Worm (Caenorhabditis elegans): ENCODE measurements around the gene K08B5.2.

The K08B5.2 gene

ce11 chrX:16530455-16530854 is 23.2 kb downstream of the K08B5.2 start:
- no peak for TF ChIP-seq nhr-23 (tag; optimal IDR thresholded peaks at IDR 0.05)
- no peak for TF ChIP-seq sem-4 (tag; optimal IDR thresholded peaks at IDR 0.05)
- TF ChIP-seq ama-1 (optimal IDR thresholded peaks at IDR 0.05), result no peak
- TF ChIP-seq ztf-11 (tag; optimal IDR thresholded peaks at IDR 0.05), result no peak
- no peak for TF ChIP-seq nhr-11 (tag; optimal IDR thresholded peaks at IDR 0.05)
- no peak for TF ChIP-seq alr-1 (tag; optimal IDR thresholded peaks at IDR 0.05)
- TF ChIP-seq elt-1 (tag; optimal IDR thresholded peaks at IDR 0.05), result no peak
- TF ChIP-seq nhr-237 (tag; optimal IDR thresholded peaks at IDR 0.05), result no peak

ce11 chrX:16529937-16530336 is 23.8 kb downstream of the K08B5.2 start:
- TF ChIP-seq sem-4 (tag; optimal IDR thresholded peaks at IDR 0.05) (no peak), blmp-1 (tag; optimal IDR thresholded peaks at IDR 0.05; ENCODE audit: insufficient read depth) (peak; percentile 49)

DNA sequence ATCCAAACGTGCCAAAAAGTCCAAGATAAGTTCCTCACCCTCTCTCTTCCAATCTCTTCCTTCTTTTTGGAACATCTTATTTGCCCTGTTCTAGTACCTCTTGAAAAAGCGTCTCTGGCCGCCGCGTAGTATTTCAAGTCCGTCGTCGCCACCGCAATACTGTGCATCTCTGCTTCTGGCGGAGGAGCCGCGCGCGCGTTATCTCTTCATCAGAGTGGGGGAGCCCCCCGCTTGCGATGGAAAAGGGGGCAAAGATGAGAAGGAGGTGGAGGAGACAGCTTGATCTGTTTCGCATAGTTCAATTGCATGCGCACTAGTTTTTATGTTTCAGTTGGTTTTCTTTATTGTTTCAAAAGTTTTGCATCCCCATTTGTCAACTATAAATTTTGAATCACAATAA is 25.9 kb downstream of the K08B5.2 start:
- TF ChIP-seq ztf-11 (tag; optimal IDR thresholded peaks at IDR 0.05) (no peak), lin-13 (GFP tag; optimal IDR thresholded peaks at IDR 0.05) (no peak), Y55F3AM.14 (GFP tag; optimal IDR thresholded peaks at IDR 0.05) (no peak), lsy-2 (tag; optimal IDR thresholded peaks at IDR 0.05) (no peak), aly-2 (tag; optimal IDR thresholded peaks at IDR 0.05) (no peak), nhr-77 (tag; optimal IDR thresholded peaks at IDR 0.05) (no peak), unc-62 (GFP tag; optimal IDR thresholded peaks at IDR 0.05) (no peak), dmd-4 (tag; optimal IDR thresholded peaks at IDR 0.05) (no peak), sma-3 (GFP tag; optimal IDR thresholded peaks at IDR 0.05) (no peak), egl-27 (tag; optimal IDR thresholded peaks at IDR 0.05) (no peak), ztf-4 (tag; optimal IDR thresholded peaks at IDR 0.05) (no peak), nhr-237 (tag; optimal IDR thresholded peaks at IDR 0.05) (no peak), sem-4 (tag; optimal IDR thresholded peaks at IDR 0.05) (no peak), elt-1 (tag; optimal IDR thresholded peaks at IDR 0.05) (no peak), ZK546.5 (tag; optimal IDR thresholded peaks at IDR 0.05) (no peak)

ce11 chrX:16525632-16526031 is 28.1 kb downstream of the K08B5.2 start:
- TF ChIP-seq nhr-129 (tag; optimal IDR thresholded peaks at IDR 0.05), result peak; percentile 44
- TF ChIP-seq nhr-21 (tag; optimal IDR thresholded peaks at IDR 0.05), result no peak
- TF ChIP-seq fos-1 (tag; optimal IDR thresholded peaks at IDR 0.05), result no peak
- no peak for TF ChIP-seq unc-55 (GFP tag; optimal IDR thresholded peaks at IDR 0.05)
- TF ChIP-seq gmeb-1 (tag; optimal IDR thresholded peaks at IDR 0.05), result no peak
- TF ChIP-seq nhr-6 (tag; optimal IDR thresholded peaks at IDR 0.05), result no peak
- no peak for TF ChIP-seq nhr-12 (tag; optimal IDR thresholded peaks at IDR 0.05)
- TF ChIP-seq unc-39 (tag; optimal IDR thresholded peaks at IDR 0.05), result no peak
- peak; percentile 7 for TF ChIP-seq C34F6.9 (tag; optimal IDR thresholded peaks at IDR 0.05)
- TF ChIP-seq sma-9 (GFP tag; optimal IDR thresholded peaks at IDR 0.05), result peak; percentile 51
- no peak for TF ChIP-seq sma-9 (tag; optimal IDR thresholded peaks at IDR 0.05)
- peak; percentile 59 for TF ChIP-seq F13H6.1 (tag; optimal IDR thresholded peaks at IDR 0.05)
- TF ChIP-seq nhr-25 (tag; optimal IDR thresholded peaks at IDR 0.05), result no peak
- TF ChIP-seq ztf-4 (tag; optimal IDR thresholded peaks at IDR 0.05), result no peak
- TF ChIP-seq ceh-16 (tag; optimal IDR thresholded peaks at IDR 0.05), result no peak
- TF ChIP-seq ztf-11 (tag; optimal IDR thresholded peaks at IDR 0.05), result no peak

ce11 chrX:16524310-16524709 is 29.4 kb downstream of the K08B5.2 start:
- no peak for TF ChIP-seq nhr-25 (tag; optimal IDR thresholded peaks at IDR 0.05)
- TF ChIP-seq egl-27 (tag; optimal IDR thresholded peaks at IDR 0.05), result no peak
- no peak for TF ChIP-seq lsy-2 (tag; optimal IDR thresholded peaks at IDR 0.05)
- TF ChIP-seq fos-1 (tag; optimal IDR thresholded peaks at IDR 0.05), result no peak
- no peak for TF ChIP-seq sma-3 (GFP tag; optimal IDR thresholded peaks at IDR 0.05)
- no peak for TF ChIP-seq unc-62 (GFP tag; optimal IDR thresholded peaks at IDR 0.05)
- no peak for TF ChIP-seq F13H6.1 (tag; optimal IDR thresholded peaks at IDR 0.05)
- TF ChIP-seq peb-1 (tag; optimal IDR thresholded peaks at IDR 0.05), result no peak
- TF ChIP-seq ztf-11 (tag; optimal IDR thresholded peaks at IDR 0.05), result no peak
- TF ChIP-seq aly-2 (tag; optimal IDR thresholded peaks at IDR 0.05), result no peak
- no peak for TF ChIP-seq skn-1 (tag; optimal IDR thresholded peaks at IDR 0.05)
- TF ChIP-seq ceh-16 (tag; optimal IDR thresholded peaks at IDR 0.05), result no peak
- no peak for TF ChIP-seq unc-39 (tag; optimal IDR thresholded peaks at IDR 0.05)
- TF ChIP-seq alr-1 (tag; optimal IDR thresholded peaks at IDR 0.05), result no peak
